Worm (Caenorhabditis elegans) whole organism, early embryonic: ENCODE results near the gene mam-6.

Experiments
- B0310.2 ChIP-seq: sonication (generic microtip); optimal IDR thresholded peaks from 2 replicates; lab custom pipeline; 2016; ENCODE audit warnings: mild to moderate bottlenecking, missing genetic modification characterization, missing compliant biosample characterization
- F13C5.2 ChIP-seq: sonication (generic microtip); optimal IDR thresholded peaks from 2 replicates; lab custom pipeline; 2017; ENCODE audit warnings: mild to moderate bottlenecking, missing genetic modification characterization, inconsistent platforms, missing compliant biosample characterization
- aly-1 ChIP-seq: sonication (generic microtip); optimal IDR thresholded peaks from 2 replicates; lab custom pipeline; 2016; ENCODE audit warnings: missing genetic modification characterization, missing compliant biosample characterization
- ama-1 ChIP-seq: fragments of 150-350 bp; optimal IDR thresholded peaks from 2 replicates; lab custom pipeline; 2014
- ceh-13 ChIP-seq: fragments of 200-800 bp; sonication (Bioruptor generic); optimal IDR thresholded peaks from 2 replicates; lab custom pipeline; 2018; ENCODE audit warnings: mild to moderate bottlenecking, missing genetic modification characterization, missing compliant biosample characterization
- ceh-36 ChIP-seq: sonication (generic microtip); optimal IDR thresholded peaks from 2 replicates; lab custom pipeline; 2016; ENCODE audit warnings: missing genetic modification characterization, inconsistent platforms, missing compliant biosample characterization
- ets-7 ChIP-seq: sonication (generic microtip); optimal IDR thresholded peaks from 2 replicates; lab custom pipeline; 2016; ENCODE audit warnings: missing genotype, missing genetic modification characterization, missing compliant biosample characterization
- flt-1 ChIP-seq: fragments of 200-800 bp; sonication (Bioruptor generic); IDR thresholded peaks from 2 replicates; pipeline ENCODE4 v1.3.6; 2022; ENCODE audit warnings: missing genetic modification characterization, missing compliant biosample characterization
- hmbx-1 ChIP-seq: sonication (generic microtip); optimal IDR thresholded peaks from 2 replicates; lab custom pipeline; 2016; ENCODE audit warnings: mild to moderate bottlenecking, missing genetic modification characterization, missing compliant biosample characterization
- hmg-4 ChIP-seq: fragments of 200-800 bp; sonication (Bioruptor generic); optimal IDR thresholded peaks from 2 replicates; lab custom pipeline; 2018; ENCODE audit warnings: mild to moderate bottlenecking, missing genetic modification characterization, missing compliant biosample characterization
- hnd-1 ChIP-seq: sonication (generic microtip); optimal IDR thresholded peaks from 2 replicates; lab custom pipeline; 2016; ENCODE audit warnings: missing genetic modification characterization, missing compliant biosample characterization
- pes-1 ChIP-seq: fragments of 200-800 bp; sonication (Bioruptor generic); IDR thresholded peaks from 2 replicates; pipeline ENCODE4 v1.3.6; 2022; ENCODE audit warnings: missing genetic modification reagents, missing genetic modification characterization, missing compliant biosample characterization
- scrt-1 ChIP-seq: fragments of 200-800 bp; sonication (Bioruptor generic); IDR thresholded peaks from 2 replicates; pipeline ENCODE4 v1.3.6; 2022; ENCODE audit warnings: missing genetic modification characterization, missing compliant biosample characterization
- sea-1 ChIP-seq: fragments of 200-800 bp; sonication (Bioruptor generic); conservative IDR thresholded peaks from 2 replicates; pipeline ENCODE4 v1.3.6; 2022; ENCODE audit warnings: missing genetic modification characterization, missing compliant biosample characterization
- tbx-11 ChIP-seq: fragments of 200-800 bp; sonication (Bioruptor generic); IDR thresholded peaks from 2 replicates; pipeline ENCODE4 v1.3.6; 2022; ENCODE audit warnings: missing genetic modification characterization, missing compliant biosample characterization
- tbx-37 ChIP-seq: fragments of 200-800 bp; sonication (Bioruptor generic); conservative IDR thresholded peaks from 2 replicates; pipeline ENCODE4 v1.3.6; 2022; ENCODE audit warnings: missing genetic modification reagents, missing genetic modification characterization, missing compliant biosample characterization
- tra-4 ChIP-seq: sonication (generic microtip); optimal IDR thresholded peaks from 2 replicates; lab custom pipeline; 2017; ENCODE audit warnings: missing genetic modification characterization, missing compliant biosample characterization

mam-6 gene

ce11 chrX:15100369-15100963 lies 31.3 kb upstream of the mam-6 start, which contains the start of gene dhhc-1:
dhhc-1 (minus strand) TSS chrX:15100419.
- TF ChIP-seq flt-1 (no peak; the same call in 1 of the 2 replicates), F13C5.2 (peak; percentile 28), hmg-4 (GFP tag; lab: Kevin White, UChicago) (peak; percentile 45)

- TF ChIP-seq aly-1 (tag; lab: Kevin White, UChicago) = no peak
- TF ChIP-seq tbx-37 = no peak
- TF ChIP-seq scrt-1 (GFP tag; lab: Robert Waterston, UW) = no peak
- no peak for TF ChIP-seq ceh-13
- no peak for TF ChIP-seq B0310.2
- no peak for TF ChIP-seq ama-1 (lab: Kevin White, UChicago)
- no peak for TF ChIP-seq hnd-1 (tag; lab: Kevin White, UChicago)
- TF ChIP-seq hmg-4 (GFP tag; lab: Kevin White, UChicago) = no peak
- no peak for TF ChIP-seq flt-1
- TF ChIP-seq hmbx-1 (tag; lab: Kevin White, UChicago) = no peak
- no peak for TF ChIP-seq pes-1 (GFP tag; lab: Robert Waterston, UW)
- no peak for TF ChIP-seq tbx-11 (GFP tag; lab: Robert Waterston, UW)
Observed at ce11 chrX:15097763-15098162, 28.6 kb upstream of the mam-6 start, which contains the start of gene F09B12.3. F09B12.3 (minus strand) TSS chrX:15097954.

ce11 chrX:15096277-15096676 lies 27.1 kb upstream of the mam-6 start:
- TF ChIP-seq scrt-1 (GFP tag; lab: Robert Waterston, UW) = no peak
- TF ChIP-seq tbx-37 = no peak
- TF ChIP-seq hmbx-1 (tag; lab: Kevin White, UChicago) = no peak

- TF ChIP-seq hmbx-1 (tag; lab: Kevin White, UChicago) (no peak), F13C5.2 (no peak), ama-1 (lab: Kevin White, UChicago) (no peak), hmg-4 (GFP tag; lab: Kevin White, UChicago) (no peak), ets-7 (no peak), scrt-1 (GFP tag; lab: Robert Waterston, UW) (no peak), tbx-11 (GFP tag; lab: Robert Waterston, UW) (no peak), ceh-36 (tag; lab: Kevin White, UChicago) (no peak), tbx-37 (no peak), hnd-1 (tag; lab: Kevin White, UChicago) (no peak), ceh-13 (no peak)
Observed at ce11 chrX:15094973-15095372, 25.8 kb upstream of the mam-6 start, which contains the start of gene F09B12.7. F09B12.7 (minus strand) TSS chrX:15095073.

- TF ChIP-seq tra-4 (tag; lab: Kevin White, UChicago) = no peak
- TF ChIP-seq hmg-4 (GFP tag; lab: Kevin White, UChicago) = no peak
- TF ChIP-seq ceh-13 = no peak
- TF ChIP-seq ama-1 (lab: Kevin White, UChicago) = no peak
- TF ChIP-seq scrt-1 (GFP tag; lab: Robert Waterston, UW) = no peak
- TF ChIP-seq hmbx-1 (tag; lab: Kevin White, UChicago) = no peak
- TF ChIP-seq sea-1 = no peak
- no peak for TF ChIP-seq hnd-1 (tag; lab: Kevin White, UChicago)
- TF ChIP-seq aly-1 (tag; lab: Kevin White, UChicago) = no peak
- TF ChIP-seq B0310.2 = no peak
- TF ChIP-seq flt-1 = no peak
- TF ChIP-seq tbx-11 (GFP tag; lab: Robert Waterston, UW) = no peak
- no peak for TF ChIP-seq F13C5.2
- no peak for TF ChIP-seq ceh-36 (tag; lab: Kevin White, UChicago)
- no peak for TF ChIP-seq tbx-37
Observed at ce11 chrX:15092775-15093386, 23.7 kb upstream of the mam-6 start.

- no peak for TF ChIP-seq hmg-4 (GFP tag; lab: Kevin White, UChicago)
- TF ChIP-seq pes-1 (GFP tag; lab: Robert Waterston, UW) = no peak
- no peak for TF ChIP-seq ama-1 (lab: Kevin White, UChicago)
- no peak for TF ChIP-seq ets-7
- no peak for TF ChIP-seq tra-4 (tag; lab: Kevin White, UChicago)
- TF ChIP-seq sea-1 = no peak
- no peak for TF ChIP-seq flt-1
- TF ChIP-seq tbx-11 (GFP tag; lab: Robert Waterston, UW) = no peak
Observed at ce11 chrX:15089123-15089522, 20.0 kb upstream of the mam-6 start, which contains the start of gene flr-4. flr-4 (plus strand) TSS chrX:15089397.

ce11 chrX:15087752-15088151 lies 18.6 kb upstream of the mam-6 start:
- no peak for TF ChIP-seq tbx-11 (GFP tag; lab: Robert Waterston, UW)

- no peak for TF ChIP-seq pes-1 (GFP tag; lab: Robert Waterston, UW)
- no peak for TF ChIP-seq ceh-13
- no peak for TF ChIP-seq ceh-36 (tag; lab: Kevin White, UChicago)
- TF ChIP-seq scrt-1 (GFP tag; lab: Robert Waterston, UW) = no peak
- no peak for TF ChIP-seq hmg-4 (GFP tag; lab: Kevin White, UChicago)
- no peak for TF ChIP-seq flt-1
- TF ChIP-seq B0310.2 = no peak
- no peak for TF ChIP-seq tbx-37
- no peak for TF ChIP-seq hmbx-1 (tag; lab: Kevin White, UChicago)
Observed at ce11 chrX:15084395-15084794, 15.3 kb upstream of the mam-6 start, which contains the start of gene F09B12.5. F09B12.5 (plus strand) TSS chrX:15084695.
